Worm (Caenorhabditis elegans) whole organism, young adult: ENCODE measurements around the gene lgc-1.

Experiments
- C17E4.6 ChIP-seq: fragments of 200-800 bp; sonication (Bioruptor generic); IDR thresholded peaks from 2 replicates; pipeline ENCODE4 v1.3.6; 2022; ENCODE audit warnings: missing genetic modification reagents, missing genetic modification characterization, missing compliant biosample characterization
- F23B12.7 ChIP-seq: sonication (generic microtip); optimal IDR thresholded peaks from 2 replicates; lab custom pipeline; 2017; ENCODE audit warnings: missing genetic modification characterization, mild to moderate bottlenecking, missing compliant biosample characterization, antibody characterized with exemption, moderate library complexity; ENCODE audit not compliant: insufficient read depth
- F33H1.4 ChIP-seq: fragments of 200-800 bp; sonication (Bioruptor generic); IDR thresholded peaks from 2 replicates; pipeline ENCODE4 v1.3.6; 2022; ENCODE audit warnings: missing genetic modification reagents, missing genetic modification characterization, missing compliant biosample characterization
- K12H6.12 ChIP-seq: fragments of 200-800 bp; sonication (Bioruptor generic); optimal IDR thresholded peaks from 2 replicates; lab custom pipeline; 2018; ENCODE audit warnings: mild to moderate bottlenecking, missing genetic modification characterization, missing compliant biosample characterization
- Y53F4B.3 ChIP-seq: fragments of 200-800 bp; sonication (Bioruptor generic); IDR thresholded peaks from 2 replicates; pipeline ENCODE4 v1.3.6; 2022; ENCODE audit warnings: missing genetic modification reagents, missing genetic modification characterization, missing compliant biosample characterization
- Y67H2A.10 ChIP-seq: fragments of 200-800 bp; sonication (Bioruptor generic); conservative IDR thresholded peaks from 2 replicates; pipeline ENCODE4 v1.3.6; 2022; ENCODE audit warnings: missing genetic modification reagents, missing genetic modification characterization, missing compliant biosample characterization
- ZK185.1 ChIP-seq: sonication (generic microtip); optimal IDR thresholded peaks from 2 replicates; lab custom pipeline; 2016; ENCODE audit warnings: mild to moderate bottlenecking, missing genetic modification characterization, missing compliant biosample characterization; ENCODE audit not compliant: poor library complexity, severe bottlenecking
- aptf-3 ChIP-seq: fragments of 200-800 bp; sonication (Bioruptor generic); IDR thresholded peaks from 2 replicates; pipeline ENCODE4 v1.3.6; 2022; ENCODE audit warnings: missing genetic modification characterization, missing compliant biosample characterization
- athp-1 ChIP-seq: sonication (generic microtip); optimal IDR thresholded peaks from 2 replicates; lab custom pipeline; 2017; ENCODE audit warnings: mild to moderate bottlenecking, missing genetic modification characterization, missing compliant biosample characterization
- attf-5 ChIP-seq: fragments of 200-800 bp; sonication (Bioruptor generic); optimal IDR thresholded peaks from 2 replicates; lab custom pipeline; 2018; ENCODE audit warnings: mild to moderate bottlenecking, missing genetic modification characterization, missing compliant biosample characterization
- bed-1 ChIP-seq: fragments of 200-800 bp; sonication (Bioruptor generic); IDR thresholded peaks from 2 replicates; pipeline ENCODE4 v1.3.6; 2022; ENCODE audit warnings: missing genetic modification reagents, missing genetic modification characterization, missing compliant biosample characterization
- cebp-1 ChIP-seq, 2 experiments: fragments of 200-800 bp in 1 of 2; sonication (Bioruptor generic) in 1 of 2; sonication (generic microtip) in 1 of 2; IDR thresholded peaks in 1 of 2; optimal IDR thresholded peaks in 1 of 2; 2 replicates each; pipeline versions ENCODE4 v1.3.6 to Lab custom; 2017 to 2022; ENCODE audit warnings: missing compliant biosample characterization in 2 of 2, missing genetic modification characterization in 2 of 2, mild to moderate bottlenecking in 1 of 2, missing genetic modification reagents in 1 of 2, moderate library complexity in 1 of 2
- ceh-27 ChIP-seq: fragments of 200-800 bp; sonication (Bioruptor generic); optimal IDR thresholded peaks from 2 replicates; lab custom pipeline; 2018; ENCODE audit warnings: mild to moderate bottlenecking, missing genetic modification characterization, moderate library complexity, missing compliant biosample characterization
- ceh-58 ChIP-seq: fragments of 200-800 bp; sonication (Bioruptor generic); IDR thresholded peaks from 2 replicates; pipeline ENCODE4 v1.3.6; 2022; ENCODE audit warnings: missing genetic modification characterization, missing compliant biosample characterization
- ceh-79 ChIP-seq: sonication (generic microtip); optimal IDR thresholded peaks from 2 replicates; lab custom pipeline; 2017; ENCODE audit warnings: mild to moderate bottlenecking, missing genetic modification characterization, missing compliant biosample characterization
- egl-18 ChIP-seq: fragments of 200-800 bp; sonication (Bioruptor generic); IDR thresholded peaks from 2 replicates; pipeline ENCODE4 v1.3.6; 2022; ENCODE audit warnings: missing genetic modification reagents, missing genetic modification characterization, missing compliant biosample characterization
- hmg-1.2 ChIP-seq: fragments of 200-800 bp; sonication (Bioruptor generic); IDR thresholded peaks from 2 replicates; pipeline ENCODE4 v1.3.6; 2022; ENCODE audit warnings: missing genetic modification reagents, missing genetic modification characterization, missing compliant biosample characterization
- let-607 ChIP-seq, 2 experiments: fragments of 200-800 bp in 1 of 2; sonication (Bioruptor generic) in 1 of 2; sonication (generic microtip) in 1 of 2; optimal IDR thresholded peaks; 2 replicates each; lab custom pipeline; 2016 to 2018; ENCODE audit warnings: mild to moderate bottlenecking in 2 of 2, missing compliant biosample characterization in 2 of 2, missing genetic modification characterization in 2 of 2, moderate library complexity in 2 of 2, missing genotype in 1 of 2
- lin-26 ChIP-seq: fragments of 200-800 bp; sonication (Bioruptor generic); IDR thresholded peaks from 2 replicates; pipeline ENCODE4 v1.3.6; 2022; ENCODE audit warnings: missing genetic modification reagents, missing genetic modification characterization, missing compliant biosample characterization
- lin-35 ChIP-seq, 3 experiments: fragments of 150-350 bp in 2 of 3; sonication (generic microtip) in 1 of 3; optimal IDR thresholded peaks; 2 replicates each; lab custom pipeline; 2014 to 2018; ENCODE audit warnings: missing biosample characterization in 3 of 3, missing genetic modification characterization in 3 of 3, missing genetic modification reagents in 3 of 3
- lin-40 ChIP-seq: sonication (generic microtip); optimal IDR thresholded peaks from 2 replicates; lab custom pipeline; 2016; ENCODE audit warnings: missing genetic modification characterization, mild to moderate bottlenecking, missing compliant biosample characterization, missing genotype, missing genetic modification reagents
- lin-54 ChIP-seq: fragments of 200-800 bp; sonication (Bioruptor generic); optimal IDR thresholded peaks from 2 replicates; lab custom pipeline; 2018; ENCODE audit warnings: mild to moderate bottlenecking, missing genetic modification characterization, missing compliant biosample characterization
- madf-10 ChIP-seq: sonication (generic microtip); optimal IDR thresholded peaks from 2 replicates; lab custom pipeline; 2016; ENCODE audit warnings: mild to moderate bottlenecking, missing genetic modification characterization, missing compliant biosample characterization
- mcd-1 ChIP-seq: fragments of 200-800 bp; sonication (Bioruptor generic); IDR thresholded peaks from 2 replicates; pipeline ENCODE4 v1.3.6; 2022; ENCODE audit warnings: missing genetic modification reagents, missing genetic modification characterization, missing compliant biosample characterization
- mes-4 ChIP-seq: sonication (generic microtip); optimal IDR thresholded peaks from 2 replicates; lab custom pipeline; 2016; ENCODE audit warnings: missing genotype, missing genetic modification characterization, missing compliant biosample characterization
- mxl-1 ChIP-seq: sonication (generic microtip); optimal IDR thresholded peaks from 2 replicates; lab custom pipeline; 2016; ENCODE audit warnings: missing genetic modification characterization, missing compliant biosample characterization
- nfyb-1 ChIP-seq: fragments of 200-800 bp; sonication (Bioruptor generic); IDR thresholded peaks from 2 replicates; pipeline ENCODE4 v1.3.6; 2022; ENCODE audit warnings: missing genetic modification reagents, missing genetic modification characterization, missing compliant biosample characterization
- nhr-27 ChIP-seq: fragments of 200-800 bp; sonication (Bioruptor generic); optimal IDR thresholded peaks from 2 replicates; lab custom pipeline; 2018; ENCODE audit warnings: mild to moderate bottlenecking, missing genetic modification characterization, moderate library complexity, missing compliant biosample characterization
- nhr-90 ChIP-seq: sonication (generic microtip); optimal IDR thresholded peaks from 2 replicates; lab custom pipeline; 2016; ENCODE audit warnings: missing genotype, mild to moderate bottlenecking, missing genetic modification characterization, missing compliant biosample characterization
- pha-4 ChIP-seq: fragments of 150-350 bp; sonication (generic microtip); optimal IDR thresholded peaks from 2 replicates; lab custom pipeline; 2014; ENCODE audit warnings: missing biosample characterization, missing genetic modification reagents, missing genetic modification characterization
- rec-8 ChIP-seq, 2 experiments: sonication (generic microtip); optimal IDR thresholded peaks; 2 replicates each; lab custom pipeline; 2016; ENCODE audit warnings: mild to moderate bottlenecking in 2 of 2, missing genetic modification characterization in 2 of 2, missing genetic modification reagents in 2 of 2, missing genotype in 2 of 2, missing biosample characterization in 1 of 2, missing compliant biosample characterization in 1 of 2, moderate library complexity in 1 of 2
- snpc-1.1 ChIP-seq: sonication (generic microtip); optimal IDR thresholded peaks from 2 replicates; lab custom pipeline; 2017; ENCODE audit warnings: missing genetic modification characterization, mild to moderate bottlenecking, missing compliant biosample characterization, antibody characterized with exemption, moderate library complexity, missing genotype, missing genetic modification reagents; ENCODE audit not compliant: insufficient read depth
- snpc-1.3 ChIP-seq: sonication (generic microtip); optimal IDR thresholded peaks from 2 replicates; lab custom pipeline; 2017; ENCODE audit warnings: missing genetic modification characterization, mild to moderate bottlenecking, missing compliant biosample characterization, antibody characterized with exemption, moderate library complexity, missing genotype, missing genetic modification reagents; ENCODE audit not compliant: insufficient read depth
- snpc-3.4 ChIP-seq: sonication (generic microtip); optimal IDR thresholded peaks from 2 replicates; lab custom pipeline; 2017; ENCODE audit warnings: missing genetic modification characterization, mild to moderate bottlenecking, missing compliant biosample characterization, antibody characterized with exemption, moderate library complexity, missing genotype, missing genetic modification reagents
- snpc-4 ChIP-seq, 5 experiments: fragments of 150-350 bp in 1 of 5; sonication (generic microtip) in 4 of 5; optimal IDR thresholded peaks; 2 replicates each; lab custom pipeline; 2014 to 2018; ENCODE audit warnings: missing genetic modification characterization in 5 of 5, missing biosample characterization in 3 of 5, antibody characterized with exemption in 2 of 5, mild to moderate bottlenecking in 2 of 5, missing compliant biosample characterization in 2 of 5, missing genotype in 2 of 5, moderate library complexity in 2 of 5, missing genetic modification reagents in 1 of 5
- somi-1 ChIP-seq: fragments of 200-800 bp; sonication (Bioruptor generic); optimal IDR thresholded peaks from 2 replicates; lab custom pipeline; 2018; ENCODE audit warnings: mild to moderate bottlenecking, missing genetic modification characterization, missing compliant biosample characterization
- sptf-2 ChIP-seq: fragments of 200-800 bp; sonication (Bioruptor generic); optimal IDR thresholded peaks from 2 replicates; lab custom pipeline; 2018; ENCODE audit warnings: mild to moderate bottlenecking, missing genetic modification characterization, missing compliant biosample characterization
- tbp1 ChIP-seq: fragments of 200-800 bp; sonication (Bioruptor generic); optimal IDR thresholded peaks from 2 replicates; lab custom pipeline; 2018; ENCODE audit warnings: mild to moderate bottlenecking, missing genetic modification characterization, missing compliant biosample characterization
- tlf-1 ChIP-seq: fragments of 200-800 bp; sonication (Bioruptor generic); optimal IDR thresholded peaks from 2 replicates; lab custom pipeline; 2018; ENCODE audit warnings: mild to moderate bottlenecking, missing genetic modification characterization, missing compliant biosample characterization
- unc-130 ChIP-seq: sonication (generic microtip); optimal IDR thresholded peaks from 2 replicates; lab custom pipeline; 2016; ENCODE audit warnings: missing genetic modification reagents, missing genetic modification characterization, missing compliant biosample characterization
- zfh-2 ChIP-seq: fragments of 200-800 bp; sonication (Bioruptor generic); conservative IDR thresholded peaks from 2 replicates; pipeline ENCODE4 v1.3.6; 2022; ENCODE audit warnings: missing genetic modification reagents, missing genetic modification characterization, missing compliant biosample characterization
- ztf-25 ChIP-seq: fragments of 200-800 bp; sonication (Bioruptor generic); IDR thresholded peaks from 2 replicates; pipeline ENCODE4 v1.3.6; 2022; ENCODE audit warnings: missing genetic modification reagents, missing genetic modification characterization, missing compliant biosample characterization
- ztf-28 ChIP-seq: fragments of 200-800 bp; sonication (Bioruptor generic); IDR thresholded peaks from 2 replicates; pipeline ENCODE4 v1.3.6; 2022; ENCODE audit warnings: missing genetic modification reagents, missing genetic modification characterization, missing compliant biosample characterization
- ztf-3 ChIP-seq: fragments of 200-800 bp; sonication (Bioruptor generic); optimal IDR thresholded peaks from 2 replicates; lab custom pipeline; 2018; ENCODE audit warnings: mild to moderate bottlenecking, missing genetic modification characterization, missing compliant biosample characterization

lgc-1 gene

ce11 chrV:4143034-4143433, 8.2 kb downstream of the lgc-1 start (continued):
- peak; percentile 78 for TF ChIP-seq lin-40 (tag; lab: Kevin White, UChicago)
- TF ChIP-seq snpc-4 (GFP tag; optimal IDR thresholded peaks at IDR 0.05; lab: Kevin White, UChicago) = no peak
- peak in 3 of 4 experiments; percentile 7 to 37 (median 23) for TF ChIP-seq snpc-4 (tag; optimal IDR thresholded peaks at IDR 0.05; lab: Kevin White, UChicago)
- no peak for TF ChIP-seq let-607 (tag; optimal IDR thresholded peaks at IDR 0.05; lab: Kevin White, UChicago)
- peak; percentile 29 for TF ChIP-seq ceh-27 (GFP tag; lab: Kevin White, UChicago)
- no peak for TF ChIP-seq ztf-28 (GFP tag; lab: Robert Waterston, UW)
- peak; percentile 96 for TF ChIP-seq mcd-1 (GFP tag; lab: Robert Waterston, UW)
- peak; percentile 56 for TF ChIP-seq attf-5 (GFP tag; lab: Kevin White, UChicago)
- no peak for TF ChIP-seq ceh-79 (tag; lab: Kevin White, UChicago)
- no peak for TF ChIP-seq aptf-3 (GFP tag; lab: Robert Waterston, UW)
- peak; percentile 44 for TF ChIP-seq lin-54 (GFP tag; lab: Kevin White, UChicago)
- no peak for TF ChIP-seq athp-1
- TF ChIP-seq Y67H2A.10 (GFP tag; lab: Robert Waterston, UW) = no peak
- no peak for TF ChIP-seq egl-18 (GFP tag; lab: Robert Waterston, UW)
- TF ChIP-seq pha-4 (tag; lab: Kevin White, UChicago) = no peak
- TF ChIP-seq bed-1 = no peak
- no peak for TF ChIP-seq unc-130 (GFP tag; lab: Kevin White, UChicago)
- peak in 1 of 3 experiments; percentile 47 for TF ChIP-seq lin-35 (GFP tag; optimal IDR thresholded peaks at IDR 0.05; lab: Kevin White, UChicago)
- TF ChIP-seq cebp-1 (GFP tag; IDR thresholded peaks at IDR 0.05; lab: Robert Waterston, UW) = no peak
- peak; percentile 59 for TF ChIP-seq cebp-1 (tag; optimal IDR thresholded peaks at IDR 0.05; lab: Kevin White, UChicago)
- 0 out of 2 replicates have a peak, but pooled peaks have one; percentile 24 for TF ChIP-seq nfyb-1 (GFP tag; lab: Robert Waterston, UW)
- no peak for TF ChIP-seq ZK185.1
- no peak for TF ChIP-seq nhr-27 (tag; lab: Kevin White, UChicago)
- no peak for TF ChIP-seq lin-26 (GFP tag; lab: Robert Waterston, UW)
- TF ChIP-seq F33H1.4 (GFP tag; lab: Robert Waterston, UW) = peak; percentile 31; the same call in 1 of the 2 replicates
- no peak for TF ChIP-seq sptf-2 (GFP tag; lab: Kevin White, UChicago)
- peak; percentile 97 for TF ChIP-seq hmg-1.2 (GFP tag; lab: Robert Waterston, UW)
- no peak for TF ChIP-seq somi-1 (GFP tag; lab: Kevin White, UChicago)
- TF ChIP-seq Y53F4B.3 (GFP tag; lab: Robert Waterston, UW) = no peak
- TF ChIP-seq K12H6.12 (tag; lab: Kevin White, UChicago) = no peak
- TF ChIP-seq ceh-58 (GFP tag; lab: Robert Waterston, UW) = no peak

- TF ChIP-seq snpc-1.3 (tag; lab: Kevin White, UChicago) (no peak), ztf-25 (GFP tag; lab: Robert Waterston, UW) (no peak), tbp1 (GFP tag; lab: Kevin White, UChicago) (no peak), bed-1 (no peak), tlf-1 (no peak), snpc-3.4 (tag; lab: Kevin White, UChicago) (no peak), nhr-90 (tag; lab: Kevin White, UChicago) (no peak), F23B12.7 (no peak), C17E4.6 (GFP tag; lab: Robert Waterston, UW) (no peak), ztf-3 (GFP tag; lab: Kevin White, UChicago) (no peak), nfyb-1 (GFP tag; lab: Robert Waterston, UW) (no peak), Y53F4B.3 (GFP tag; lab: Robert Waterston, UW) (no peak), mes-4 (tag; lab: Kevin White, UChicago) (no peak), lin-35 (GFP tag; optimal IDR thresholded peaks at IDR 0.05; lab: Kevin White, UChicago) (no peak), zfh-2 (no peak), rec-8 (tag; optimal IDR thresholded peaks at IDR 0.05; lab: Kevin White, UChicago) (no peak), snpc-1.1 (tag; lab: Kevin White, UChicago) (no peak), mxl-1 (tag; lab: Kevin White, UChicago) (no peak), madf-10 (tag; lab: Kevin White, UChicago) (no peak)
Observed at ce11 chrV:4144205-4144604, 9.4 kb downstream of the lgc-1 start, which contains the start of gene Y45G5AL.1. Gene Y45G5AL.1 (plus strand): TSS chrV:4144505.
